Worm (Caenorhabditis elegans): ENCODE results near the gene ttc-39B.

Gene ttc-39B

DNA sequence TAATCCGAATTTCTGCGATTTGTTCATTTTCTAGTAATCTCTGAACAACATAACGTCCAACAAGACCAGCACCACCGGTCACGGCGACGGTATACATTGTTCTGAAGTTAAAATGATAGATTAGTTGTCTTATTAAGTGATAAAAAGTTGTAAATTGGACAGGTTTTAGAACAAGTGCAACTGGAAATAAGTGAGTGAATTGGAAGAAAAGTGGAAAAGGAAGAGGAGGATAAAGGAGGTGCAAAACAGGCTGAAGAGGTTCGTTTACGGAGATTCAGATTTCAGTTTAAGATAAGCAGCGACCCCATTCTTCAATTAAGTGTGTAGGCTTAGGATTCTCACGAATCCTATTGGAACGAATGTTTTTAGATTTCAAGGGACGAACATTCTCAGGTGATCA lies 25.1 kb upstream of the ttc-39B start, which contains the start of gene C32D5.12:
Gene C32D5.12, minus strand, starts transcription at position 101 of the 400 bp plus-strand sequence.
- no peak for TF ChIP-seq T20F7.1 (GFP tag; optimal IDR thresholded peaks at IDR 0.05)
- TF ChIP-seq unc-62 (GFP tag; optimal IDR thresholded peaks at IDR 0.05 in 1 of 2), result peak in 1 of 2 experiments; percentile 40
- TF ChIP-seq unc-62 (tag; optimal IDR thresholded peaks at IDR 0.05), result no peak
- TF ChIP-seq lin-13 (GFP tag; optimal IDR thresholded peaks at IDR 0.05), result no peak

DNA sequence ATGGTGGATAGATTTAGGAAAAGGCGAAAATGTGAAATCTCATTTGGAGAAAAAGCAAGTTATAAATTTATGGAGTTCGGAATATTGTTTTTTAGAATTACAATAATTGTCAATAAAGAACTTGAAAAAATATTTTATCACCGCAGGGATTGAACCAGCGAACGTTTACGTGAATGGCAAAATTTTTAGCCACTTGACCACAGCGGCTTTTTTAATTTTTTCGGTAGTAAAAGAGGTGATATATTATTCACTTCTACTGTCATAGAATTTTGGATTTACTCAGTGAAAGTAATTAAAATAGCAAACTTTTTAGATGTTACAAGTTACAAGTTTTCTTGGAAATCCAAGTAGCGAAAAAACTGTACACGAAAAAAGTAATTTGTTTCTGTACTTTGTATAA lies 24.4 kb upstream of the ttc-39B start:
- TF ChIP-seq Y5F2A.4 (GFP tag; optimal IDR thresholded peaks at IDR 0.05) (peak; percentile 38), ceh-28 (tag; optimal IDR thresholded peaks at IDR 0.05) (no peak), snpc-1.2 (GFP tag; IDR thresholded peaks at IDR 0.05) (0 out of 2 replicates have a peak, but pooled peaks have one; percentile 20), ceh-82 (tag; optimal IDR thresholded peaks at IDR 0.05) (no peak), Y48G9A.11 (GFP tag; IDR thresholded peaks at IDR 0.05) (no peak), nhr-237 (tag; optimal IDR thresholded peaks at IDR 0.05) (no peak), daf-19 (GFP tag; conservative IDR thresholded peaks at IDR 0.05) (0 out of 2 replicates have a peak, but pooled peaks have one; percentile 62), F49E8.2 (tag; optimal IDR thresholded peaks at IDR 0.05; ENCODE audit: borderline replicate concordance) (peak; percentile 14), dmd-6 (GFP tag; IDR thresholded peaks at IDR 0.05) (no peak), Y105C5A.15 (GFP tag; IDR thresholded peaks at IDR 0.05) (no peak), lin-38 (GFP tag; IDR thresholded peaks at IDR 0.05) (peak; percentile 60), nhr-41 (GFP tag; IDR thresholded peaks at IDR 0.05) (no peak), ztf-11 (tag; optimal IDR thresholded peaks at IDR 0.05) (no peak), tra-1 (GFP tag; IDR thresholded peaks at IDR 0.05) (no peak), ceh-44 (GFP tag; IDR thresholded peaks at IDR 0.05) (no peak), madf-5 (GFP tag; IDR thresholded peaks at IDR 0.05) (peak in 1 of 2 experiments; percentile 78; a peak in 2 of 4 replicates), daf-12 (tag; optimal IDR thresholded peaks at IDR 0.05) (no peak), dmd-8 (GFP tag; IDR thresholded peaks at IDR 0.05) (peak; percentile 57; the same call in 1 of the 2 replicates), pha-4 (GFP tag; IDR thresholded peaks at IDR 0.05) (peak; percentile 73; the same call in 1 of the 2 replicates), pha-4 (tag; optimal IDR thresholded peaks at IDR 0.05) (no peak), F44E2.7 (GFP tag; IDR thresholded peaks at IDR 0.05) (peak; percentile 51; the same call in 1 of the 2 replicates), spr-1 (tag; optimal IDR thresholded peaks at IDR 0.05) (no peak), nhr-25 (tag; optimal IDR thresholded peaks at IDR 0.05; ENCODE audit: borderline replicate concordance, insufficient read depth) (no peak), nhr-111 (GFP tag; optimal IDR thresholded peaks at IDR 0.05) (no peak), lim-7 (GFP tag; IDR thresholded peaks at IDR 0.05) (peak; percentile 77), jun-1 (tag; optimal IDR thresholded peaks at IDR 0.05) (no peak), sdz-12 (GFP tag; optimal IDR thresholded peaks at IDR 0.05) (no peak), arid-1 (GFP tag; conservative IDR thresholded peaks at IDR 0.05) (peak; percentile 86)

ce11 chrII:6355396-6356346 lies 21.9 kb upstream of the ttc-39B start, which contains the start of gene C32D5.11:
TSS of gene C32D5.11 (minus strand) at chrII:6355446.
- TF ChIP-seq dve-1 (tag; optimal IDR thresholded peaks at IDR 0.05; ENCODE audit: insufficient read depth) (peak; percentile 61), unc-130 (GFP tag; optimal IDR thresholded peaks at IDR 0.05) (peak; percentile 40), T26A8.4 (GFP tag; IDR thresholded peaks at IDR 0.05) (peak; percentile 55), lsy-2 (tag; optimal IDR thresholded peaks at IDR 0.05) (peak in 1 of 2 experiments; percentile 87), F26F4.8 (GFP tag; conservative IDR thresholded peaks at IDR 0.05) (no peak), mxl-3 (GFP tag; optimal IDR thresholded peaks at IDR 0.05) (peak; percentile 42), skn-1 (tag; optimal IDR thresholded peaks at IDR 0.05) (no peak), saeg-2 (GFP tag; IDR thresholded peaks at IDR 0.05) (no peak), fkh-10 (GFP tag; optimal IDR thresholded peaks at IDR 0.05) (peak; percentile 29), jun-1 (tag; optimal IDR thresholded peaks at IDR 0.05) (no peak), lim-7 (GFP tag; IDR thresholded peaks at IDR 0.05) (no peak), spr-1 (tag; optimal IDR thresholded peaks at IDR 0.05) (no peak), hlh-30 (tag; optimal IDR thresholded peaks at IDR 0.05; ENCODE audit: insufficient read depth) (peak; percentile 82), ceh-28 (tag; optimal IDR thresholded peaks at IDR 0.05) (peak; percentile 34), lin-13 (GFP tag; optimal IDR thresholded peaks at IDR 0.05) (peak; percentile 66), mdl-1 (tag; optimal IDR thresholded peaks at IDR 0.05) (peak in 1 of 2 experiments; percentile 46), nhr-25 (tag; optimal IDR thresholded peaks at IDR 0.05; ENCODE audit: borderline replicate concordance, insufficient read depth) (peak; percentile 14), snpc-1.2 (GFP tag; IDR thresholded peaks at IDR 0.05) (no peak), mep-1 (tag; optimal IDR thresholded peaks at IDR 0.05) (peak; percentile 77), madf-5 (GFP tag; IDR thresholded peaks at IDR 0.05) (no peak), ceh-62 (tag; optimal IDR thresholded peaks at IDR 0.05) (no peak)
